Worm (Caenorhabditis elegans): ENCODE measurements around the gene cld-1.

DNA sequence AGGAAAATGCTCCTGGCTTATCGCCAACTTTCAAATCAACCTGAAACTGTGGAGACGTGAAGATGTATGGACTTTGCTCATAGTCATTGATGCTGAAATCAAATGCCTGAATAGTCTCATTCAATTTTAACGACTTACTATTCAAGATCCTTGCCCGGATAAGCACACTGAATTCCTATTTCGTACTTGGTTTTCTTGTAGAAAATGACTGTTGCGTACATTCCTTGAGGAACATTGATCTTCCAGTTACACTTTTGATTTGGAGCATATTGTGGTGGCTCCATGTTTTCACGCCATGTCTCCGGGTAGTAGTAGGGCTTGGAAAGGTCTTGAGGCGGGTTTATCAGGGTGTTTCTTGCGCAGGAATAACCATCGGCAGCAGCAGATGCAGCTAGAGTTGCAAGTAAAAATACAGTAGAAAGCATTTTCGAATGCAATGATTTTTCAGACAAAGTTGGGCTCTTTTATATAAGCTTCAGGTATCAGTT lies 21.5 kb downstream of the cld-1 start, which contains the start of gene irg-6:
- TF ChIP-seq K11D2.4 (GFP tag; IDR thresholded peaks at IDR 0.05) = no peak
- no peak for TF ChIP-seq unc-130 (GFP tag; optimal IDR thresholded peaks at IDR 0.05)
- TF ChIP-seq F57A8.1 (GFP tag; optimal IDR thresholded peaks at IDR 0.05) = no peak
- no peak for TF ChIP-seq nhr-179 (tag; optimal IDR thresholded peaks at IDR 0.05)
- no peak for TF ChIP-seq D2030.7 (GFP tag; IDR thresholded peaks at IDR 0.05)
- TF ChIP-seq F33H1.4 (GFP tag; IDR thresholded peaks at IDR 0.05) = no peak
